Worm (Caenorhabditis elegans) whole organism, young adult: ENCODE measurements around the gene ZK666.4.

Experiments
- F37B4.10 ChIP-seq: fragments of 200-800 bp; sonication (Bioruptor generic); IDR thresholded peaks from 2 replicates; pipeline ENCODE4 v1.3.6; 2022; ENCODE audit warnings: missing genetic modification characterization, missing compliant biosample characterization
- T07F8.4 ChIP-seq: sonication (generic microtip); optimal IDR thresholded peaks from 2 replicates; lab custom pipeline; 2016; ENCODE audit warnings: mild to moderate bottlenecking, missing genetic modification characterization, moderate library complexity, missing compliant biosample characterization
- hlh-12 ChIP-seq: sonication (generic microtip); optimal IDR thresholded peaks from 2 replicates; lab custom pipeline; 2016; ENCODE audit warnings: missing genetic modification characterization, missing compliant biosample characterization
- lin-26 ChIP-seq: fragments of 200-800 bp; sonication (Bioruptor generic); IDR thresholded peaks from 2 replicates; pipeline ENCODE4 v1.3.6; 2022; ENCODE audit warnings: missing genetic modification reagents, missing genetic modification characterization, missing compliant biosample characterization
- pha-4 ChIP-seq: fragments of 150-350 bp; sonication (generic microtip); optimal IDR thresholded peaks from 2 replicates; lab custom pipeline; 2014; ENCODE audit warnings: missing biosample characterization, missing genetic modification reagents, missing genetic modification characterization
- snpc-4 ChIP-seq, 5 experiments: fragments of 150-350 bp in 1 of 5; sonication (generic microtip) in 4 of 5; optimal IDR thresholded peaks; 2 replicates each; lab custom pipeline; 2014 to 2018; ENCODE audit warnings: missing genetic modification characterization in 5 of 5, missing biosample characterization in 3 of 5, antibody characterized with exemption in 2 of 5, mild to moderate bottlenecking in 2 of 5, missing compliant biosample characterization in 2 of 5, missing genotype in 2 of 5, moderate library complexity in 2 of 5, missing genetic modification reagents in 1 of 5
- xnd-1 ChIP-seq: sonication (generic microtip); optimal IDR thresholded peaks from 2 replicates; lab custom pipeline; 2016; ENCODE audit warnings: missing genotype, missing genetic modification reagents, missing genetic modification characterization, missing compliant biosample characterization

ce11 chrII:10481824-10482556, 4.9 kb downstream of the ZK666.4 start, which contains the start of the genes clec-60 and ZK666.11:
- TF ChIP-seq lin-26 (no peak), hlh-12 (tag; lab: Kevin White, UChicago) (no peak), xnd-1 (no peak), F37B4.10 (no peak), T07F8.4 (tag; lab: Kevin White, UChicago) (no peak), snpc-4 (GFP tag; optimal IDR thresholded peaks at IDR 0.05; lab: Kevin White, UChicago) (no peak), snpc-4 (tag; optimal IDR thresholded peaks at IDR 0.05; lab: Kevin White, UChicago) (no peak), pha-4 (no peak)
